Fruit fly (Drosophila melanogaster) whole organism, embryonic: ENCODE data around the gene CG7714.

Experiments
- Abd-B ChIP-seq: fragments of 200-800 bp; sonication (Bioruptor generic); optimal IDR thresholded peaks from 2 replicates; lab custom pipeline; 2018; ENCODE audit warnings: missing biosample characterization, mild to moderate bottlenecking, missing genetic modification characterization, moderate library complexity
- CG10565 ChIP-seq: fragments of 200-800 bp; sonication (Bioruptor generic); optimal IDR thresholded peaks from 3 replicates; lab custom pipeline; 2016; ENCODE audit warnings: missing biosample characterization, mild to moderate bottlenecking, missing genetic modification characterization
- CG11093 ChIP-seq: fragments of 200-800 bp; sonication (Bioruptor generic); IDR thresholded peaks from 3 replicates; pipeline ENCODE4 v1.3.6; 2022; ENCODE audit warnings: missing biosample characterization, missing genetic modification characterization
- CG11504 ChIP-seq: fragments of 200-800 bp; sonication (Bioruptor generic); optimal IDR thresholded peaks from 3 replicates; lab custom pipeline; 2019; ENCODE audit warnings: missing biosample characterization, mild to moderate bottlenecking, missing genetic modification characterization, moderate library complexity
- CG12942 ChIP-seq: fragments of 200-800 bp; sonication (Bioruptor generic); optimal IDR thresholded peaks from 3 replicates; lab custom pipeline; 2016; ENCODE audit warnings: missing biosample characterization, missing genetic modification characterization
- CG1603 ChIP-seq: fragments of 200-800 bp; sonication (Bioruptor generic); optimal IDR thresholded peaks from 2 replicates; lab custom pipeline; 2019; ENCODE audit warnings: missing biosample characterization, mild to moderate bottlenecking, missing genetic modification characterization, moderate library complexity
- CG17361 ChIP-seq: fragments of 200-800 bp; sonication (Bioruptor generic); IDR thresholded peaks from 3 replicates; pipeline ENCODE4 v1.3.6; 2022; ENCODE audit warnings: missing biosample characterization, missing genetic modification characterization
- CG18011 ChIP-seq: fragments of 200-800 bp; sonication (Bioruptor generic); optimal IDR thresholded peaks from 2 replicates; lab custom pipeline; 2017; ENCODE audit warnings: missing biosample characterization, missing genetic modification characterization, mild to moderate bottlenecking, moderate library complexity, missing genotype
- CG18599 ChIP-seq: fragments of 200-800 bp; sonication (Bioruptor generic); optimal IDR thresholded peaks from 3 replicates; lab custom pipeline; 2017; ENCODE audit warnings: missing biosample characterization, missing genetic modification characterization, mild to moderate bottlenecking, moderate library complexity, missing genetic modification reagents
- CG30431 ChIP-seq: fragments of 200-800 bp; sonication (Bioruptor generic); optimal IDR thresholded peaks from 2 replicates; lab custom pipeline; 2017; ENCODE audit warnings: missing biosample characterization, missing genetic modification characterization
- CG31388 ChIP-seq: fragments of 200-800 bp; sonication (Bioruptor generic); optimal IDR thresholded peaks from 2 replicates; lab custom pipeline; 2016; ENCODE audit warnings: missing biosample characterization, missing genetic modification characterization
- CG34376 ChIP-seq: fragments of 200-800 bp; sonication (Bioruptor generic); optimal IDR thresholded peaks from 2 replicates; lab custom pipeline; 2018; ENCODE audit warnings: missing biosample characterization, mild to moderate bottlenecking, missing genetic modification characterization
- CG42726 ChIP-seq: fragments of 200-800 bp; sonication (Bioruptor generic); IDR thresholded peaks from 2 replicates; pipeline ENCODE4 v1.3.6; 2022; ENCODE audit warnings: missing biosample characterization, missing genetic modification characterization; ENCODE audit not compliant: partially characterized antibody
- CG4404 ChIP-seq: fragments of 200-800 bp; sonication (Bioruptor generic); IDR thresholded peaks from 2 replicates; pipeline ENCODE4 v1.3.6; 2022; ENCODE audit warnings: missing biosample characterization, missing genetic modification characterization
- CG7963 ChIP-seq: fragments of 200-800 bp; sonication (Bioruptor generic); IDR thresholded peaks from 3 replicates; pipeline ENCODE4 v1.3.6; 2022; ENCODE audit warnings: missing biosample characterization, missing genetic modification characterization; ENCODE audit not compliant: partially characterized antibody
- CG8478 ChIP-seq: fragments of >200 bp; optimal IDR thresholded peaks from 2 replicates; lab custom pipeline; 2018
- CG8944 ChIP-seq: fragments of 200-800 bp; sonication (Bioruptor generic); optimal IDR thresholded peaks from 3 replicates; lab custom pipeline; 2016; ENCODE audit warnings: missing biosample characterization, missing genetic modification characterization
- CG9797 ChIP-seq: fragments of 200-800 bp; sonication (Bioruptor generic); optimal IDR thresholded peaks from 3 replicates; lab custom pipeline; 2018; ENCODE audit warnings: missing biosample characterization, mild to moderate bottlenecking, missing genetic modification characterization
- CG9932 ChIP-seq: fragments of 200-800 bp; sonication (Bioruptor generic); IDR thresholded peaks from 2 replicates; pipeline ENCODE4 v1.3.6; 2022; ENCODE audit warnings: missing biosample characterization, missing genetic modification characterization
- CoRest ChIP-seq: fragments of 200-800 bp; sonication (Bioruptor generic); optimal IDR thresholded peaks from 3 replicates; lab custom pipeline; 2018; ENCODE audit warnings: missing biosample characterization, mild to moderate bottlenecking, missing genetic modification characterization, moderate library complexity
- D19B ChIP-seq: fragments of 200-800 bp; sonication (Bioruptor generic); optimal IDR thresholded peaks from 2 replicates; lab custom pipeline; 2017; ENCODE audit warnings: missing biosample characterization, mild to moderate bottlenecking, missing genetic modification characterization
- Dp ChIP-seq: fragments of 200-800 bp; sonication (Bioruptor generic); optimal IDR thresholded peaks from 2 replicates; lab custom pipeline; 2018; ENCODE audit warnings: missing biosample characterization, mild to moderate bottlenecking, missing genetic modification characterization, moderate library complexity
- Elba2 ChIP-seq: fragments of 200-800 bp; sonication (Bioruptor generic); optimal IDR thresholded peaks from 3 replicates; lab custom pipeline; 2016; ENCODE audit warnings: missing biosample characterization, missing genetic modification characterization
- Ets97D ChIP-seq: fragments of 200-800 bp; sonication (Bioruptor generic); optimal IDR thresholded peaks from 3 replicates; lab custom pipeline; 2016; ENCODE audit warnings: missing biosample characterization, missing genetic modification characterization
- Hand ChIP-seq: fragments of 200-800 bp; sonication (Bioruptor generic); optimal IDR thresholded peaks from 2 replicates; lab custom pipeline; 2017; ENCODE audit warnings: mild to moderate bottlenecking, missing biosample characterization, missing genetic modification reagents, missing genetic modification characterization
- HmgZ ChIP-seq: fragments of 200-800 bp; sonication (Bioruptor generic); optimal IDR thresholded peaks from 2 replicates; lab custom pipeline; 2018; ENCODE audit warnings: missing biosample characterization, mild to moderate bottlenecking, missing genetic modification characterization
- Hr51 ChIP-seq, 2 experiments: fragments of 200-800 bp; sonication (Bioruptor generic); optimal IDR thresholded peaks; 2 replicates in 1 of 2; 3 replicates in 1 of 2; lab custom pipeline; 2016 to 2018; ENCODE audit warnings: missing biosample characterization in 2 of 2, missing genetic modification characterization in 2 of 2, mild to moderate bottlenecking in 1 of 2, moderate library complexity in 1 of 2
- Lim3 ChIP-seq: fragments of 200-800 bp; sonication (Bioruptor generic); IDR thresholded peaks from 2 replicates; pipeline ENCODE4 v1.3.6; 2022; ENCODE audit warnings: missing biosample characterization, missing genetic modification characterization
- Mrtf ChIP-seq: fragments of 200-800 bp; sonication (Bioruptor generic); IDR thresholded peaks from 3 replicates; pipeline ENCODE4 v1.3.6; 2022; ENCODE audit warnings: missing biosample characterization, missing genetic modification characterization
- NK7.1 ChIP-seq: fragments of 200-800 bp; sonication (Bioruptor generic); optimal IDR thresholded peaks from 3 replicates; lab custom pipeline; 2016; ENCODE audit warnings: missing biosample characterization, missing genetic modification characterization
- PHDP ChIP-seq: fragments of 200-800 bp; sonication (Bioruptor generic); optimal IDR thresholded peaks from 3 replicates; lab custom pipeline; 2018; ENCODE audit warnings: missing biosample characterization, mild to moderate bottlenecking, missing genetic modification characterization, moderate library complexity
- Ptx1 ChIP-seq: fragments of 200-800 bp; sonication (Bioruptor generic); IDR thresholded peaks from 2 replicates; pipeline ENCODE4 v1.3.6; 2022; ENCODE audit warnings: missing biosample characterization, missing genetic modification characterization
- Rx ChIP-seq: fragments of 200-800 bp; sonication (Bioruptor generic); IDR thresholded peaks from 2 replicates; pipeline ENCODE4 v1.3.6; 2022; ENCODE audit warnings: missing biosample characterization, missing genetic modification characterization
- Spps ChIP-seq: fragments of 200-800 bp; sonication (Bioruptor generic); optimal IDR thresholded peaks from 2 replicates; lab custom pipeline; 2018; ENCODE audit warnings: missing biosample characterization, mild to moderate bottlenecking, missing genetic modification characterization
- Trl ChIP-seq, 3 experiments: fragments of >200 bp in 2 of 3; fragments of 200-800 bp in 1 of 3; sonication (Bioruptor generic) in 1 of 3; optimal IDR thresholded peaks; 2 replicates in 1 of 3; 3 replicates in 2 of 3; lab custom pipeline; 2016 to 2017; ENCODE audit warnings: missing biosample characterization in 1 of 3, missing genetic modification characterization in 1 of 3
- ara ChIP-seq: fragments of 200-800 bp; sonication (Bioruptor generic); IDR thresholded peaks from 2 replicates; pipeline ENCODE4 v1.3.6; 2022; ENCODE audit warnings: missing biosample characterization, missing genetic modification characterization
- bcd ChIP-seq: fragments of 200-800 bp; sonication (Bioruptor generic); optimal IDR thresholded peaks from 2 replicates; lab custom pipeline; 2017; ENCODE audit warnings: missing biosample characterization, mild to moderate bottlenecking, missing genetic modification characterization
- croc ChIP-seq: fragments of 200-800 bp; sonication (Bioruptor generic); conservative IDR thresholded peaks from 3 replicates; pipeline ENCODE4 v1.3.6; 2022; ENCODE audit warnings: missing biosample characterization, missing genetic modification characterization
- dimm ChIP-seq: fragments of 200-800 bp; sonication (Bioruptor generic); IDR thresholded peaks from 2 replicates; pipeline ENCODE4 v1.3.6; 2022; ENCODE audit warnings: missing biosample characterization, missing genetic modification characterization
- dpn ChIP-seq, 2 experiments: fragments of 200-800 bp; sonication (Bioruptor generic); optimal IDR thresholded peaks; 3 replicates each; lab custom pipeline; 2016; ENCODE audit warnings: missing biosample characterization in 2 of 2, missing genetic modification characterization in 2 of 2
- hb ChIP-seq: fragments of 200-800 bp; sonication (Bioruptor generic); IDR thresholded peaks from 3 replicates; pipeline ENCODE4 v1.3.6; 2022; ENCODE audit warnings: missing biosample characterization, missing genetic modification characterization; ENCODE audit not compliant: partially characterized antibody
- her ChIP-seq: fragments of 200-800 bp; sonication (Bioruptor generic); optimal IDR thresholded peaks from 2 replicates; lab custom pipeline; 2016; ENCODE audit warnings: missing biosample characterization, missing genetic modification characterization
- ind ChIP-seq: fragments of 200-800 bp; sonication (Bioruptor generic); optimal IDR thresholded peaks from 3 replicates; lab custom pipeline; 2016; ENCODE audit warnings: missing biosample characterization, missing genetic modification characterization
- ken ChIP-seq: fragments of 200-800 bp; sonication (Bioruptor generic); IDR thresholded peaks from 3 replicates; pipeline ENCODE4 v1.3.6; 2022; ENCODE audit warnings: missing biosample characterization, missing genetic modification characterization
- mam ChIP-seq: fragments of 200-800 bp; sonication (Bioruptor generic); optimal IDR thresholded peaks from 3 replicates; lab custom pipeline; 2016; ENCODE audit warnings: missing biosample characterization, missing genetic modification characterization
- mirr ChIP-seq: fragments of 200-800 bp; sonication (Bioruptor generic); optimal IDR thresholded peaks from 3 replicates; lab custom pipeline; 2018; ENCODE audit warnings: missing biosample characterization, mild to moderate bottlenecking, missing genetic modification characterization
- pfk ChIP-seq: fragments of 200-800 bp; sonication (Bioruptor generic); optimal IDR thresholded peaks from 2 replicates; lab custom pipeline; 2018; ENCODE audit warnings: missing biosample characterization, mild to moderate bottlenecking, missing genetic modification characterization, moderate library complexity
- pita ChIP-seq: fragments of 200-800 bp; sonication (Bioruptor generic); optimal IDR thresholded peaks from 2 replicates; lab custom pipeline; 2017; ENCODE audit warnings: missing biosample characterization, mild to moderate bottlenecking, missing genetic modification characterization
- slp2 ChIP-seq: fragments of 200-800 bp; sonication (Bioruptor generic); optimal IDR thresholded peaks from 2 replicates; lab custom pipeline; 2016; ENCODE audit warnings: missing biosample characterization, missing genetic modification characterization
- trh ChIP-seq: fragments of 200-800 bp; sonication (Bioruptor generic); optimal IDR thresholded peaks from 2 replicates; lab custom pipeline; 2016; ENCODE audit warnings: missing biosample characterization, missing genetic modification characterization
- wdn ChIP-seq: fragments of 200-800 bp; sonication (Bioruptor generic); IDR thresholded peaks from 2 replicates; pipeline ENCODE4 v1.3.6; 2022; ENCODE audit warnings: missing biosample characterization, missing genetic modification characterization

Gene CG7714

DNA sequence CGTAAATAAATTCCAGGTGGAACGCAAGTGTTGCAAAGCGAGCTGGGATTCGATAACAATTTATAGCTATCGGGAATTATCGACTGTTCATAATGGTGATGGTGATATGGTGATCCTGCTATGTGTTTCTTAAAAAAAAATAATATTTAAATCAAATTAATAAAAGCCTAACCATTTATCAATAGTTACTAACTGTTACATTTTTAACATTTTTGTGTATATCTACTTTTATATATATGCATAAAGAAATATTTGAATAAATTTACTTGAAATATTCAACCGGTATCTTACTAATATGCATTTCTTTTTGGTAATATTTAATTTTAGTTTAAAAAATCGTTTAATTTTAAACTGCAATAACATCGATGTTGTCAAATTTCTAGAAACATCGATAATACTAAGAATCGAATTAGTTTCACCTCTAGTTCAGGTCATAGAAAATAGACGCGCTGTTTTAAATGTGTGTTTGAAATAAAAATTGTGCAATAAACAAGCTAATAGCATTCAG is 19.8 kb upstream of the CG7714 start, which contains the start of the genes PGS1 and gwl (continued):
- peak; percentile 67 for TF ChIP-seq mam (GFP tag; lab: Kevin White, UChicago)
- peak; percentile 77; the same call in 2 of the 3 replicates for TF ChIP-seq CG11093 (GFP tag; lab: Robert Waterston, UW)
- TF ChIP-seq CG9797: no peak
- TF ChIP-seq CG7963 (GFP tag; lab: Robert Waterston, UW): no peak
- TF ChIP-seq Hr51 (GFP tag; optimal IDR thresholded peaks at IDR 0.05; lab: Kevin White, UChicago): peak in 1 of 2 experiments; percentile 6
- TF ChIP-seq CG42726: no peak
- no peak for TF ChIP-seq CG18011 (GFP tag; lab: Kevin White, UChicago)
- TF ChIP-seq bcd (GFP tag; lab: Kevin White, UChicago): peak; percentile 68
- peak; percentile 62 to 82 for TF ChIP-seq dpn (GFP tag; optimal IDR thresholded peaks at IDR 0.05; lab: Kevin White, UChicago)
- TF ChIP-seq Dp (GFP tag; lab: Kevin White, UChicago): peak; percentile 76
- TF ChIP-seq Rx (GFP tag; lab: Robert Waterston, UW): peak; percentile 46; the same call in 1 of the 2 replicates
- no peak for TF ChIP-seq CG10565
- no peak for TF ChIP-seq slp2 (GFP tag; lab: Kevin White, UChicago)
- TF ChIP-seq CG11504 (tag; lab: Kevin White, UChicago): no peak
- TF ChIP-seq Ptx1 (GFP tag; lab: Robert Waterston, UW): peak; percentile 86
- no peak for TF ChIP-seq mirr (GFP tag; lab: Kevin White, UChicago)
- no peak for TF ChIP-seq CG34376 (GFP tag; lab: Kevin White, UChicago)
- TF ChIP-seq CG1603: no peak
- peak; percentile 49 for TF ChIP-seq CG31388 (GFP tag; lab: Kevin White, UChicago)
- peak; percentile 48 for TF ChIP-seq Spps (tag; lab: Kevin White, UChicago)
- TF ChIP-seq HmgZ: peak; percentile 5
- TF ChIP-seq hb (GFP tag; lab: Robert Waterston, UW): no peak
- no peak for TF ChIP-seq pfk
- TF ChIP-seq wdn (GFP tag; lab: Robert Waterston, UW): peak; percentile 52; the same call in 1 of the 2 replicates
- TF ChIP-seq CG12942 (GFP tag; lab: Kevin White, UChicago): peak; percentile 74
- no peak for TF ChIP-seq Lim3
- TF ChIP-seq Mrtf (GFP tag; lab: Robert Waterston, UW): peak; percentile 52; the same call in 1 of the 3 replicates
- TF ChIP-seq CG4404: peak; percentile 78
- TF ChIP-seq Abd-B: peak; percentile 81
- TF ChIP-seq pita: no peak
- peak; percentile 47; the same call in 1 of the 2 replicates for TF ChIP-seq ara (GFP tag; lab: Robert Waterston, UW)
- peak; percentile 2 for TF ChIP-seq CG30431 (GFP tag; lab: Kevin White, UChicago)
- no peak for TF ChIP-seq CG8478 (lab: Kevin White, UChicago)
- no peak for TF ChIP-seq CG18599 (GFP tag; lab: Kevin White, UChicago)
- TF ChIP-seq PHDP (tag; lab: Kevin White, UChicago): no peak
- TF ChIP-seq CG9932 (GFP tag; lab: Robert Waterston, UW): peak; percentile 91
- no peak for TF ChIP-seq Hand
- peak; percentile 53; the same call in 2 of the 3 replicates for TF ChIP-seq ken (GFP tag; lab: Robert Waterston, UW)

DNA sequence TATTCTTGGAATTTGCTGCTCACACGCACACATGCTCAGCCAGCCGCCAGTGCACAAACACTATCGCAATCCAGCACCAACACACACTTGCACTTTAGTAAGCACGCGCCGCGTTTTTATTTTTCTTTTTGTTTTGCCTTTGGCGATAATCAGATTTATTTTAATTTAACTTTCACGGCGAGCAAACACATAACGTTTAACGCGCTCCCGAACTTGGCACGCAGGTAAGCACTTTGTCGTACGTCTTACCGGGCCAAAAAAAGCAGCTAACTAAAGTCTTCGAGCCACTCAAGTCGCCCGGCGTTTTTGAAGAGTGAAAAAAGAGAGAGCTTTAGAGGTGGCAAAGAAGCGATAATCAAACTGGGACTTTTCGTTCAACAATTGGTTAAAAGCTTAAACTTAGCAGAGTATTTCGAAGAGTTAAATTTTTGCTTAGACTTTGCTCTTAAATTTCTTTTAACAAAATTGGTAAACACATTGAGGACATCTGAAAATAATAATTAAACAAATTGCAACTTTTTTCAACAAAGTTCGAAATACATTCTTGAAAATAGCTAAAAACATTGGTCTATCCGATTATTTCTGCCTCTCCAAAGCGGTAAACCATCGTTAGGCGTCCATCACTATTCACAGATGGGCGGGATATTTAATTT is 17.2 kb upstream of the CG7714 start, which contains the start of gene Mekk1:
Gene Mekk1, minus strand, starts transcription at position 325 of the 653 bp plus-strand sequence.
- TF ChIP-seq Elba2: no peak
- no peak for TF ChIP-seq croc
- no peak for TF ChIP-seq dimm (GFP tag; lab: Robert Waterston, UW)
- TF ChIP-seq CoRest: peak; percentile 67
- TF ChIP-seq ind (GFP tag; lab: Kevin White, UChicago): peak; percentile 52
- TF ChIP-seq D19B (GFP tag; lab: Kevin White, UChicago): peak; percentile 39
- peak; percentile 62 for TF ChIP-seq Ets97D (GFP tag; lab: Kevin White, UChicago)
- peak; percentile 49 for TF ChIP-seq CG8944 (GFP tag; lab: Kevin White, UChicago)
- TF ChIP-seq trh (GFP tag; lab: Kevin White, UChicago): no peak
- TF ChIP-seq CG17361 (GFP tag; lab: Robert Waterston, UW): peak; percentile 58
- TF ChIP-seq Trl (optimal IDR thresholded peaks at IDR 0.05; lab: Kevin White, UChicago): peak in 1 of 2 experiments; percentile 43
- peak; percentile 38 for TF ChIP-seq Trl (GFP tag; optimal IDR thresholded peaks at IDR 0.05; lab: Kevin White, UChicago)
- no peak for TF ChIP-seq NK7.1
- TF ChIP-seq her (GFP tag; lab: Kevin White, UChicago): peak; percentile 17
